Fruit fly (Drosophila melanogaster): Measurements from ENCODE around the gene pum.

Gene pum

dm6 chr3R:9157841-9158600, 79.5 kb downstream of the pum start (continued):
- TF ChIP-seq sug (tag; optimal IDR thresholded peaks at IDR 0.05): no peak
- no peak for TF ChIP-seq ro (GFP tag; IDR thresholded peaks at IDR 0.05)
- TF ChIP-seq CG3847 (GFP tag; IDR thresholded peaks at IDR 0.05): no peak
- TF ChIP-seq cwo (GFP tag; optimal IDR thresholded peaks at IDR 0.05): no peak
- TF ChIP-seq wdn (GFP tag; IDR thresholded peaks at IDR 0.05): no peak
- TF ChIP-seq H15 (GFP tag; IDR thresholded peaks at IDR 0.05): no peak; the same call in 2 of the 3 replicates
- TF ChIP-seq Bgb (GFP tag; IDR thresholded peaks at IDR 0.05; ENCODE audit: partially characterized antibody): peak; percentile 67
- TF ChIP-seq CG2875 (GFP tag; optimal IDR thresholded peaks at IDR 0.05): no peak
- no peak for TF ChIP-seq Elba2 (GFP tag; optimal IDR thresholded peaks at IDR 0.05)
- TF ChIP-seq CG2199 (GFP tag; IDR thresholded peaks at IDR 0.05): peak; percentile 80; the same call in 2 of the 3 replicates
- TF ChIP-seq CoRest (tag; optimal IDR thresholded peaks at IDR 0.05): no peak
- no peak for TF ChIP-seq CG17186 (GFP tag; optimal IDR thresholded peaks at IDR 0.05)
- TF ChIP-seq CG12104 (GFP tag; optimal IDR thresholded peaks at IDR 0.05): no peak
- peak; percentile 88 for TF ChIP-seq crol (GFP tag; IDR thresholded peaks at IDR 0.05)
- no peak for TF ChIP-seq CG2889 (GFP tag; IDR thresholded peaks at IDR 0.05)
- TF ChIP-seq CG13296 (GFP tag; optimal IDR thresholded peaks at IDR 0.05): no peak
- peak; percentile 17 for TF ChIP-seq CG7987 (GFP tag; optimal IDR thresholded peaks at IDR 0.05)
- no peak for TF ChIP-seq fru (optimal IDR thresholded peaks at IDR 0.05)
- TF ChIP-seq sc (optimal IDR thresholded peaks at IDR 0.05): no peak
- TF ChIP-seq sc (GFP tag; optimal IDR thresholded peaks at IDR 0.05): no peak
- TF ChIP-seq Myb (GFP tag; optimal IDR thresholded peaks at IDR 0.05): no peak
- no peak for TF ChIP-seq CG16863 (GFP tag; optimal IDR thresholded peaks at IDR 0.05)
- TF ChIP-seq CG8089 (GFP tag; optimal IDR thresholded peaks at IDR 0.05): no peak
- no peak for TF ChIP-seq CG3838 (GFP tag; optimal IDR thresholded peaks at IDR 0.05)
- TF ChIP-seq CG1792 (GFP tag; optimal IDR thresholded peaks at IDR 0.05): no peak
- TF ChIP-seq Med (GFP tag): no peak
- no peak for TF ChIP-seq CG18599 (GFP tag; optimal IDR thresholded peaks at IDR 0.05)
- TF ChIP-seq CG9932 (GFP tag; IDR thresholded peaks at IDR 0.05): no peak
- peak; percentile 50 for TF ChIP-seq yki (optimal IDR thresholded peaks at IDR 0.05)
- TF ChIP-seq Lhr (GFP tag; optimal IDR thresholded peaks at IDR 0.05): no peak
- peak; percentile 13 for TF ChIP-seq unpg (GFP tag; optimal IDR thresholded peaks at IDR 0.05)
- TF ChIP-seq sisA (GFP tag; IDR thresholded peaks at IDR 0.05): no peak
- no peak for TF ChIP-seq CG6854 (GFP tag; optimal IDR thresholded peaks at IDR 0.05)
- TF ChIP-seq crp (GFP tag; optimal IDR thresholded peaks at IDR 0.05): no peak
- no peak for TF ChIP-seq Ravus (GFP tag; IDR thresholded peaks at IDR 0.05)
- TF ChIP-seq bowl (GFP tag; IDR thresholded peaks at IDR 0.05): peak; percentile 50; the same call in 1 of the 2 replicates
- TF ChIP-seq wor (GFP tag; IDR thresholded peaks at IDR 0.05): no peak
- peak; percentile 50; the same call in 1 of the 2 replicates for TF ChIP-seq Awh (GFP tag; IDR thresholded peaks at IDR 0.05)
- TF ChIP-seq CG6689 (GFP tag; IDR thresholded peaks at IDR 0.05): no peak
- no peak for TF ChIP-seq D19B (GFP tag; optimal IDR thresholded peaks at IDR 0.05)
- TF ChIP-seq org-1 (GFP tag; optimal IDR thresholded peaks at IDR 0.05): no peak
- peak; percentile 46 for TF ChIP-seq sqz (GFP tag; optimal IDR thresholded peaks at IDR 0.05)
- TF ChIP-seq sr (GFP tag; IDR thresholded peaks at IDR 0.05): no peak
- no peak for TF ChIP-seq D (optimal IDR thresholded peaks at IDR 0.05)
- no peak for TF ChIP-seq D (GFP tag; optimal IDR thresholded peaks at IDR 0.05)
